Fruit fly (Drosophila melanogaster) whole organism, wandering third instar larva: Measurements from ENCODE around the gene Rcc1.

Experiments used
- CG32264 ChIP-seq: fragments of 200-800 bp; sonication (Bioruptor generic); optimal IDR thresholded peaks from 2 replicates; lab custom pipeline; 2016; ENCODE audit warnings: missing biosample characterization, missing genetic modification characterization
- CrebA ChIP-seq: fragments of 200-800 bp; sonication (Bioruptor generic); optimal IDR thresholded peaks from 2 replicates; lab custom pipeline; 2016; ENCODE audit warnings: missing biosample characterization, mild to moderate bottlenecking, missing genetic modification characterization, borderline replicate concordance
- Dfd ChIP-seq: fragments of >200 bp; optimal IDR thresholded peaks from 2 replicates; lab custom pipeline; 2017; ENCODE audit warnings: missing biosample characterization, missing genetic modification characterization
- HLH106 ChIP-seq: fragments of 200-800 bp; optimal IDR thresholded peaks from 3 replicates; lab custom pipeline; 2019; ENCODE audit warnings: missing biosample characterization, mild to moderate bottlenecking, missing genetic modification characterization, moderate library complexity
- Hr78 ChIP-seq: fragments of >200 bp; optimal IDR thresholded peaks from 2 replicates; lab custom pipeline; 2017; ENCODE audit warnings: missing biosample characterization, missing genetic modification characterization
- Hr83 ChIP-seq: fragments of 200-300 bp; sonication (Bioruptor generic); optimal IDR thresholded peaks from 2 replicates; lab custom pipeline; 2016; ENCODE audit warnings: missing biosample characterization, mild to moderate bottlenecking, missing genetic modification characterization, moderate library complexity; ENCODE audit not compliant: poor library complexity, severe bottlenecking
- Vsx2 ChIP-seq: fragments of 200-300, 225-300 bp; sonication (Bioruptor generic); optimal IDR thresholded peaks from 2 replicates; lab custom pipeline; 2018; ENCODE audit warnings: missing biosample characterization, missing genetic modification characterization; ENCODE audit not compliant: partially characterized antibody
- br ChIP-seq: fragments of 200-800 bp; sonication (Bioruptor generic); optimal IDR thresholded peaks from 2 replicates; lab custom pipeline; 2016; ENCODE audit warnings: missing biosample characterization, missing genetic modification characterization
- dsf ChIP-seq: sonication (Bioruptor generic); optimal IDR thresholded peaks from 2 replicates; lab custom pipeline; 2016; ENCODE audit warnings: missing biosample characterization, missing genetic modification characterization, borderline replicate concordance
- foxo ChIP-seq, 2 experiments: fragments of 200-800 bp; sonication (Bioruptor generic); optimal IDR thresholded peaks; 2 replicates in 1 of 2; 3 replicates in 1 of 2; lab custom pipeline; 2016 to 2017; ENCODE audit warnings: missing biosample characterization in 2 of 2, missing genetic modification characterization in 2 of 2
- fru ChIP-seq: fragments of 200-800 bp; sonication (Bioruptor generic); optimal IDR thresholded peaks from 3 replicates; lab custom pipeline; 2016; ENCODE audit warnings: missing biosample characterization, mild to moderate bottlenecking, missing genetic modification characterization
- jim ChIP-seq: fragments of 175-275, 200-325 bp; sonication (Bioruptor generic); optimal IDR thresholded peaks from 2 replicates; lab custom pipeline; 2016; ENCODE audit warnings: missing biosample characterization, mild to moderate bottlenecking, missing genetic modification characterization
- rgr ChIP-seq: fragments of 200-800 bp; sonication (Bioruptor generic); optimal IDR thresholded peaks from 3 replicates; lab custom pipeline; 2016; ENCODE audit warnings: missing biosample characterization, mild to moderate bottlenecking, missing genetic modification characterization
- usp ChIP-seq: fragments of >200 bp; optimal IDR thresholded peaks from 2 replicates; lab custom pipeline; 2017; ENCODE audit warnings: missing biosample characterization, missing genetic modification characterization

DNA sequence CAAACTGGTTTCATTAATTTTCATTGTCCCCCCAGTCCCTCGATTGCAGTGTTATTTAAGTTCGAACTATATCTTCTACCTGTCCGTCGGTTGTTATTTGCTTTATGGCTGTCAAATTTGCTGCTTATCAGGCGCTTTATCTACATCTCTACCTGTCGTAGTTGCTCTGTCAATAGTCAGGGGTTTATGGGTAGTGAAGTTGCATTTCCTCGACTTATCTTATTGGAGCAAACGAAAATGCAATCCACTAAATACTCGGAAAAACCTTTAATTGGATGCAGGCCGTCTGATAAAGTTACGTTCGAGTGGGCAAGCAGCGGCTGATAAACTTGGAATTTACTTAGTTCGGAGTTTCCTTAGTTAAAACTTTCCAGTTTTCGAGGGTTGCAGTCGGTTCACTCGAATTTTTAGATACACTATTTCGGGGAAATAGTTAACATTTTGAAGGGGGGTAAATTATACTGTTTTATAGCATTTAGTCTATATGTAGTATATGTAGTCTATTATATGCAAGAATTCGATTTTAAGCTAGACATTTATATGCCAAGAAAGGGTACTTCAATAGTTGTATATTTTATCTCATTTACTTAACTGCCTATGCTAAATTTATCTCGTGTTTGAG lies 14.6 kb upstream of the Rcc1 start:
- TF ChIP-seq Hr83 (no peak), jim (no peak), CrebA (GFP tag; lab: Kevin White, UChicago) (no peak), rgr (GFP tag; lab: Kevin White, UChicago) (no peak), Dfd (GFP tag; lab: Kevin White, UChicago) (no peak), HLH106 (tag; lab: Kevin White, UChicago) (no peak), br (no peak), Vsx2 (no peak), Hr78 (no peak), dsf (GFP tag; lab: Kevin White, UChicago) (no peak), usp (no peak), fru (GFP tag; lab: Kevin White, UChicago) (no peak), CG32264 (no peak), foxo (GFP tag; optimal IDR thresholded peaks at IDR 0.05; lab: Kevin White, UChicago) (no peak)
